Worm (Caenorhabditis elegans) whole organism, early embryonic: ENCODE measurements around the gene Y116F11A.6.

ENCODE experiments used
- ama-1 ChIP-seq: fragments of 150-350 bp; optimal IDR thresholded peaks from 2 replicates; lab custom pipeline; 2014
- ceh-36 ChIP-seq: sonication (generic microtip); optimal IDR thresholded peaks from 2 replicates; lab custom pipeline; 2016; ENCODE audit warnings: missing genetic modification characterization, inconsistent platforms, missing compliant biosample characterization
- ets-7 ChIP-seq: sonication (generic microtip); optimal IDR thresholded peaks from 2 replicates; lab custom pipeline; 2016; ENCODE audit warnings: missing genotype, missing genetic modification characterization, missing compliant biosample characterization
- flt-1 ChIP-seq: fragments of 200-800 bp; sonication (Bioruptor generic); IDR thresholded peaks from 2 replicates; pipeline ENCODE4 v1.3.6; 2022; ENCODE audit warnings: missing genetic modification characterization, missing compliant biosample characterization
- hmbx-1 ChIP-seq: sonication (generic microtip); optimal IDR thresholded peaks from 2 replicates; lab custom pipeline; 2016; ENCODE audit warnings: mild to moderate bottlenecking, missing genetic modification characterization, missing compliant biosample characterization
- hmg-4 ChIP-seq: fragments of 200-800 bp; sonication (Bioruptor generic); optimal IDR thresholded peaks from 2 replicates; lab custom pipeline; 2018; ENCODE audit warnings: mild to moderate bottlenecking, missing genetic modification characterization, missing compliant biosample characterization
- scrt-1 ChIP-seq: fragments of 200-800 bp; sonication (Bioruptor generic); IDR thresholded peaks from 2 replicates; pipeline ENCODE4 v1.3.6; 2022; ENCODE audit warnings: missing genetic modification characterization, missing compliant biosample characterization
- sea-1 ChIP-seq: fragments of 200-800 bp; sonication (Bioruptor generic); conservative IDR thresholded peaks from 2 replicates; pipeline ENCODE4 v1.3.6; 2022; ENCODE audit warnings: missing genetic modification characterization, missing compliant biosample characterization
- tbx-37 ChIP-seq: fragments of 200-800 bp; sonication (Bioruptor generic); conservative IDR thresholded peaks from 2 replicates; pipeline ENCODE4 v1.3.6; 2022; ENCODE audit warnings: missing genetic modification reagents, missing genetic modification characterization, missing compliant biosample characterization
- tra-4 ChIP-seq: sonication (generic microtip); optimal IDR thresholded peaks from 2 replicates; lab custom pipeline; 2017; ENCODE audit warnings: missing genetic modification characterization, missing compliant biosample characterization

- TF ChIP-seq hmbx-1 (tag; lab: Kevin White, UChicago) (no peak), tbx-37 (GFP tag; lab: Robert Waterston, UW) (no peak), ceh-36 (no peak), sea-1 (no peak), scrt-1 (GFP tag; lab: Robert Waterston, UW) (no peak), ama-1 (lab: Kevin White, UChicago) (no peak), tra-4 (tag; lab: Kevin White, UChicago) (no peak), flt-1 (GFP tag; lab: Robert Waterston, UW) (no peak), ets-7 (tag; lab: Kevin White, UChicago) (no peak), hmg-4 (no peak)
Measured at ce11 chrV:19741651-19742050, 22.3 kb downstream of the Y116F11A.6 start, which contains the start of gene W04E12.3.
